Fruit fly (Drosophila melanogaster) S2 (cell line): ENCODE results near the gene CG7006.

Experiments
- CG8478 ChIP-seq: fragments of >200 bp; optimal IDR thresholded peaks from 2 replicates; lab custom pipeline; 2018
- CTCF ChIP-seq, 2 experiments: fragments of >200 bp; optimal IDR thresholded peaks; 2 replicates each; lab custom pipeline; 2018

dm6 chr3R:24825548-24825947 lies 24.9 kb upstream of the CG7006 start, which contains the start of gene niki:
- TF ChIP-seq CG8478 (no peak), CTCF (optimal IDR thresholded peaks at IDR 0.05; lab: Kevin White, UChicago) (no peak)
